Fruit fly (Drosophila melanogaster): ENCODE results near the gene Remo.

Gene Remo

dm6 chrX:13323114-13323513 lies 35.3 kb downstream of the Remo start (continued):
- TF ChIP-seq Kr (GFP tag; optimal IDR thresholded peaks at IDR 0.05) (no peak), CG17802 (tag; optimal IDR thresholded peaks at IDR 0.05) (no peak), nau (GFP tag; optimal IDR thresholded peaks at IDR 0.05) (peak; percentile 26), CG11696 (GFP tag; IDR thresholded peaks at IDR 0.05) (0 out of 2 replicates have a peak, but pooled peaks have one; percentile 14), pzg (GFP tag; optimal IDR thresholded peaks at IDR 0.05) (no peak), gce (GFP tag; IDR thresholded peaks at IDR 0.05) (no peak), CkIIα-i1 (GFP tag; IDR thresholded peaks at IDR 0.05) (no peak), CG10462 (GFP tag; optimal IDR thresholded peaks at IDR 0.05) (no peak)

dm6 chrX:13323526-13323925 lies 35.7 kb downstream of the Remo start:
- TF ChIP-seq dimm (GFP tag; IDR thresholded peaks at IDR 0.05), result no peak
- no peak for TF ChIP-seq knrl (GFP tag; IDR thresholded peaks at IDR 0.05; ENCODE audit: partially characterized antibody)
- no peak for TF ChIP-seq Doc2 (GFP tag; IDR thresholded peaks at IDR 0.05)
- TF ChIP-seq nerfin-2 (GFP tag; IDR thresholded peaks at IDR 0.05; ENCODE audit: partially characterized antibody), result no peak
- no peak for TF ChIP-seq Opbp (GFP tag; IDR thresholded peaks at IDR 0.05; ENCODE audit: partially characterized antibody)
- peak; percentile 29 for TF ChIP-seq exex (tag; optimal IDR thresholded peaks at IDR 0.05)
- no peak for TF ChIP-seq trh (GFP tag; optimal IDR thresholded peaks at IDR 0.05)
- TF ChIP-seq CG2875 (GFP tag; optimal IDR thresholded peaks at IDR 0.05), result no peak
- TF ChIP-seq yki (optimal IDR thresholded peaks at IDR 0.05), result no peak
- no peak for TF ChIP-seq CG7963 (GFP tag; IDR thresholded peaks at IDR 0.05; ENCODE audit: partially characterized antibody)
- no peak for TF ChIP-seq Drgx (GFP tag; IDR thresholded peaks at IDR 0.05)
- TF ChIP-seq Dek (tag; optimal IDR thresholded peaks at IDR 0.05), result no peak
- TF ChIP-seq grn (GFP tag; optimal IDR thresholded peaks at IDR 0.05), result no peak
- no peak for TF ChIP-seq dmrt11E (tag; optimal IDR thresholded peaks at IDR 0.05)
- no peak for TF ChIP-seq D19B (GFP tag; optimal IDR thresholded peaks at IDR 0.05)
- 0 out of 3 replicates have a peak, but pooled peaks have one; percentile 3 for TF ChIP-seq Aef1 (GFP tag; IDR thresholded peaks at IDR 0.05)
- TF ChIP-seq shn (GFP tag; optimal IDR thresholded peaks at IDR 0.05), result no peak
- no peak for TF ChIP-seq CG8944 (GFP tag; optimal IDR thresholded peaks at IDR 0.05)
- no peak for TF ChIP-seq kah (GFP tag; optimal IDR thresholded peaks at IDR 0.05)
- no peak for TF ChIP-seq CG2889 (GFP tag; IDR thresholded peaks at IDR 0.05)
- 0 out of 3 replicates have a peak, but pooled peaks have one; percentile 12 for TF ChIP-seq CG2199 (GFP tag; IDR thresholded peaks at IDR 0.05)
- no peak for TF ChIP-seq CG31224 (GFP tag; IDR thresholded peaks at IDR 0.05)
- no peak for TF ChIP-seq MESR4 (GFP tag; optimal IDR thresholded peaks at IDR 0.05)
- no peak for TF ChIP-seq CG13123 (GFP tag; optimal IDR thresholded peaks at IDR 0.05)
- no peak for TF ChIP-seq CG1647 (GFP tag; optimal IDR thresholded peaks at IDR 0.05)
- TF ChIP-seq CG15479 (GFP tag; optimal IDR thresholded peaks at IDR 0.05), result no peak
- TF ChIP-seq BtbVII (GFP tag; optimal IDR thresholded peaks at IDR 0.05), result no peak
- 0 out of 2 replicates have a peak, but pooled peaks have one; percentile 2 for TF ChIP-seq CG9932 (GFP tag; IDR thresholded peaks at IDR 0.05)
- no peak for TF ChIP-seq zen (tag; optimal IDR thresholded peaks at IDR 0.05)
- TF ChIP-seq sens-2 (GFP tag; IDR thresholded peaks at IDR 0.05), result no peak
- TF ChIP-seq Xbp1 (GFP tag; optimal IDR thresholded peaks at IDR 0.05), result no peak
- peak; percentile 83 for TF ChIP-seq crol (GFP tag; IDR thresholded peaks at IDR 0.05)
- no peak for TF ChIP-seq Adf1 (GFP tag; IDR thresholded peaks at IDR 0.05)
- TF ChIP-seq CG10147 (GFP tag; optimal IDR thresholded peaks at IDR 0.05), result no peak
- TF ChIP-seq CG42726 (GFP tag; IDR thresholded peaks at IDR 0.05; ENCODE audit: partially characterized antibody), result no peak
- no peak for TF ChIP-seq CG3847 (GFP tag; IDR thresholded peaks at IDR 0.05)
- no peak for TF ChIP-seq Hsf (GFP tag; optimal IDR thresholded peaks at IDR 0.05)
- peak; percentile 4; the same call in 1 of the 2 replicates for TF ChIP-seq CG10366 (GFP tag; IDR thresholded peaks at IDR 0.05)
- no peak for TF ChIP-seq CG12659 (GFP tag; optimal IDR thresholded peaks at IDR 0.05)
- no peak for TF ChIP-seq scrt (GFP tag; optimal IDR thresholded peaks at IDR 0.05)
- no peak for TF ChIP-seq pnt (GFP tag; optimal IDR thresholded peaks at IDR 0.05)
- no peak for TF ChIP-seq vnd (GFP tag; IDR thresholded peaks at IDR 0.05; ENCODE audit: partially characterized antibody)
